Fruit fly (Drosophila melanogaster) whole organism, prepupa: ENCODE measurements around the gene CG17129.

Experiments
- Blimp-1 ChIP-seq: fragments of 200-800 bp; sonication (Bioruptor generic); optimal IDR thresholded peaks from 3 replicates; lab custom pipeline; 2017; ENCODE audit warnings: missing biosample characterization, missing genetic modification characterization, mild to moderate bottlenecking, moderate library complexity, missing genetic modification reagents
- CG10631 ChIP-seq: fragments of 200-800 bp; sonication (Bioruptor generic); optimal IDR thresholded peaks from 2 replicates; lab custom pipeline; 2016; ENCODE audit warnings: missing biosample characterization, missing genetic modification characterization
- CG10669 ChIP-seq: fragments of 200-800 bp; sonication (Bioruptor generic); optimal IDR thresholded peaks from 3 replicates; lab custom pipeline; 2018; ENCODE audit warnings: missing biosample characterization, mild to moderate bottlenecking, missing genetic modification characterization, moderate library complexity
- CG11294 ChIP-seq: fragments of 200-800 bp; sonication (Bioruptor generic); IDR thresholded peaks from 2 replicates; pipeline ENCODE4 v1.3.6; 2022; ENCODE audit warnings: missing biosample characterization, missing genetic modification characterization
- CG11762 ChIP-seq: fragments of 200-800 bp; sonication (Bioruptor generic); optimal IDR thresholded peaks from 3 replicates; lab custom pipeline; 2016; ENCODE audit warnings: missing biosample characterization, missing genetic modification characterization; ENCODE audit not compliant: insufficient read depth
- CG11902 ChIP-seq: fragments of 200-800 bp; sonication (Bioruptor generic); optimal IDR thresholded peaks from 3 replicates; lab custom pipeline; 2016; ENCODE audit warnings: missing biosample characterization, missing genetic modification characterization
- CG15336 ChIP-seq: fragments of 200-800 bp; sonication (Bioruptor generic); IDR thresholded peaks from 2 replicates; pipeline ENCODE4 v1.3.6; 2022; ENCODE audit warnings: missing biosample characterization, missing genetic modification characterization
- CG3032 ChIP-seq: fragments of 200-800 bp; optimal IDR thresholded peaks from 2 replicates; lab custom pipeline; 2019; ENCODE audit warnings: missing biosample characterization, mild to moderate bottlenecking, missing genetic modification characterization, moderate library complexity
- CG31627 ChIP-seq: fragments of 200-800 bp; sonication (Bioruptor generic); optimal IDR thresholded peaks from 3 replicates; lab custom pipeline; 2016; ENCODE audit warnings: missing biosample characterization, missing genetic modification characterization
- CG32006 ChIP-seq: fragments of 200-800 bp; sonication (Bioruptor generic); optimal IDR thresholded peaks from 3 replicates; lab custom pipeline; 2017; ENCODE audit warnings: missing biosample characterization, mild to moderate bottlenecking, missing genetic modification characterization
- CG34406 ChIP-seq: fragments of 200-800 bp; sonication (Bioruptor generic); optimal IDR thresholded peaks from 3 replicates; lab custom pipeline; 2016; ENCODE audit warnings: missing biosample characterization, missing genetic modification characterization
- CG3919 ChIP-seq: fragments of 200-800 bp; sonication (Bioruptor generic); optimal IDR thresholded peaks from 3 replicates; lab custom pipeline; 2016; ENCODE audit warnings: missing biosample characterization, missing genetic modification characterization
- CG4318 ChIP-seq: fragments of 200-800 bp; sonication (Bioruptor generic); optimal IDR thresholded peaks from 3 replicates; lab custom pipeline; 2017; ENCODE audit warnings: missing biosample characterization, mild to moderate bottlenecking, missing genetic modification characterization
- CG6163 ChIP-seq: fragments of 200-800 bp; sonication (Bioruptor generic); IDR thresholded peaks from 3 replicates; pipeline ENCODE4 v1.3.6; 2022; ENCODE audit warnings: missing biosample characterization, missing genetic modification characterization
- CG6276 ChIP-seq: fragments of 200-800 bp; sonication (Bioruptor generic); optimal IDR thresholded peaks from 2 replicates; lab custom pipeline; 2017; ENCODE audit warnings: missing biosample characterization, mild to moderate bottlenecking, missing genetic modification characterization
- CG6792 ChIP-seq: fragments of 200-800 bp; sonication (Bioruptor generic); optimal IDR thresholded peaks from 3 replicates; lab custom pipeline; 2016; ENCODE audit warnings: missing biosample characterization, missing genetic modification characterization
- CG6808 ChIP-seq: fragments of 200-800 bp; sonication (Bioruptor generic); optimal IDR thresholded peaks from 3 replicates; lab custom pipeline; 2017; ENCODE audit warnings: missing biosample characterization, missing genetic modification characterization, mild to moderate bottlenecking, moderate library complexity, missing genetic modification reagents
- CG6854 ChIP-seq: fragments of 200-800 bp; sonication (Bioruptor generic); optimal IDR thresholded peaks from 2 replicates; lab custom pipeline; 2017; ENCODE audit warnings: missing biosample characterization, mild to moderate bottlenecking, missing genetic modification characterization
- CG7368 ChIP-seq: fragments of 200-800 bp; sonication (Bioruptor generic); optimal IDR thresholded peaks from 3 replicates; lab custom pipeline; 2016; ENCODE audit warnings: missing biosample characterization, missing genetic modification characterization
- CG8119 ChIP-seq: fragments of 200-800 bp; sonication (Bioruptor generic); IDR thresholded peaks from 3 replicates; pipeline ENCODE4 v1.3.6; 2022; ENCODE audit warnings: missing biosample characterization, missing genetic modification characterization
- CG9139 ChIP-seq: fragments of 200-800 bp; sonication (Bioruptor generic); optimal IDR thresholded peaks from 3 replicates; lab custom pipeline; 2017; ENCODE audit warnings: missing biosample characterization, mild to moderate bottlenecking, missing genetic modification characterization
- Eip75B ChIP-seq: fragments of 200-800 bp; sonication (Bioruptor generic); optimal IDR thresholded peaks from 3 replicates; lab custom pipeline; 2016; ENCODE audit warnings: missing biosample characterization, missing genetic modification characterization
- Eip78C ChIP-seq: fragments of 200-800 bp; sonication (Bioruptor generic); peaks from one replicate; lab custom pipeline; 2016; ENCODE audit warnings: missing biosample characterization, missing genetic modification characterization
- Eip93F ChIP-seq: fragments of 200-800 bp; sonication (Bioruptor generic); optimal IDR thresholded peaks from 2 replicates; lab custom pipeline; 2016; ENCODE audit warnings: missing biosample characterization, mild to moderate bottlenecking, missing genetic modification characterization
- Ets21C ChIP-seq: fragments of 200-800 bp; sonication (Bioruptor generic); optimal IDR thresholded peaks from 3 replicates; lab custom pipeline; 2016; ENCODE audit warnings: missing biosample characterization, missing genetic modification characterization
- Ets96B ChIP-seq: fragments of 200-800 bp; optimal IDR thresholded peaks from 2 replicates; lab custom pipeline; 2019; ENCODE audit warnings: missing biosample characterization, mild to moderate bottlenecking, missing genetic modification characterization, moderate library complexity
- Gug ChIP-seq: fragments of 200-800 bp; sonication (Bioruptor generic); IDR thresholded peaks from 2 replicates; pipeline ENCODE4 v1.3.6; 2022; ENCODE audit warnings: missing biosample characterization, missing genetic modification characterization
- Hr38 ChIP-seq: sonication (Bioruptor generic); optimal IDR thresholded peaks from 2 replicates; lab custom pipeline; 2016; ENCODE audit warnings: missing biosample characterization, missing genetic modification characterization
- Hr39 ChIP-seq: fragments of 200-800 bp; sonication (Bioruptor generic); optimal IDR thresholded peaks from 2 replicates; lab custom pipeline; 2016; ENCODE audit warnings: missing biosample characterization, missing genetic modification characterization
- Hr4 ChIP-seq: fragments of 200-800 bp; sonication (Bioruptor generic); optimal IDR thresholded peaks from 3 replicates; lab custom pipeline; 2016; ENCODE audit warnings: missing biosample characterization, missing genetic modification characterization
- Lpt ChIP-seq: fragments of 200-800 bp; sonication (Bioruptor generic); optimal IDR thresholded peaks from 3 replicates; lab custom pipeline; 2016; ENCODE audit warnings: missing biosample characterization, missing genetic modification characterization
- Met ChIP-seq: fragments of 200-800 bp; sonication (Bioruptor generic); optimal IDR thresholded peaks from 3 replicates; lab custom pipeline; 2016; ENCODE audit warnings: missing biosample characterization, missing genetic modification characterization
- OdsH ChIP-seq: fragments of 200-800 bp; sonication (Bioruptor generic); optimal IDR thresholded peaks from 3 replicates; lab custom pipeline; 2016; ENCODE audit warnings: missing biosample characterization, missing genetic modification characterization
- Smox ChIP-seq: fragments of 200-800 bp; sonication (Bioruptor generic); optimal IDR thresholded peaks from 3 replicates; lab custom pipeline; 2016; ENCODE audit warnings: missing biosample characterization, missing genetic modification characterization
- Sox102F ChIP-seq: fragments of 200-800 bp; sonication (Bioruptor generic); optimal IDR thresholded peaks from 2 replicates; lab custom pipeline; 2016; ENCODE audit warnings: missing biosample characterization, mild to moderate bottlenecking, missing genetic modification characterization
- Sox14 ChIP-seq: fragments of 200-800 bp; sonication (Bioruptor generic); optimal IDR thresholded peaks from 3 replicates; lab custom pipeline; 2016; ENCODE audit warnings: missing biosample characterization, missing genetic modification characterization
- Sox15 ChIP-seq: fragments of 200-800 bp; sonication (Bioruptor generic); optimal IDR thresholded peaks from 3 replicates; lab custom pipeline; 2016; ENCODE audit warnings: missing biosample characterization, missing genetic modification characterization
- achi ChIP-seq: fragments of 200-800 bp; sonication (Bioruptor generic); optimal IDR thresholded peaks from 3 replicates; lab custom pipeline; 2016; ENCODE audit warnings: missing biosample characterization, missing genetic modification characterization
- acj6 ChIP-seq: fragments of 200-800 bp; sonication (Bioruptor generic); optimal IDR thresholded peaks from 3 replicates; lab custom pipeline; 2016; ENCODE audit warnings: missing biosample characterization, missing genetic modification characterization
- cyc ChIP-seq: fragments of 200-800 bp; sonication (Bioruptor generic); optimal IDR thresholded peaks from 3 replicates; lab custom pipeline; 2016; ENCODE audit warnings: missing biosample characterization, missing genetic modification characterization
- dac ChIP-seq: fragments of 200-800 bp; sonication (Bioruptor generic); optimal IDR thresholded peaks from 2 replicates; lab custom pipeline; 2017; ENCODE audit warnings: missing biosample characterization, mild to moderate bottlenecking, missing genetic modification characterization
- eg ChIP-seq: fragments of 200-800 bp; sonication (Bioruptor generic); IDR thresholded peaks from 3 replicates; pipeline ENCODE4 v1.3.6; 2022; ENCODE audit warnings: missing biosample characterization, missing genetic modification characterization
- esn ChIP-seq: fragments of 200-800 bp; sonication (Bioruptor generic); optimal IDR thresholded peaks from 2 replicates; lab custom pipeline; 2016; ENCODE audit warnings: missing biosample characterization, mild to moderate bottlenecking, missing genetic modification characterization, moderate library complexity
- fd59A ChIP-seq: fragments of 200-800 bp; sonication (Bioruptor generic); optimal IDR thresholded peaks from 2 replicates; lab custom pipeline; 2017; ENCODE audit warnings: missing biosample characterization, mild to moderate bottlenecking, missing genetic modification characterization, missing genetic modification reagents
- fd85E ChIP-seq: fragments of 200-800 bp; sonication (Bioruptor generic); optimal IDR thresholded peaks from 3 replicates; lab custom pipeline; 2016; ENCODE audit warnings: missing biosample characterization, missing genetic modification characterization
- lz ChIP-seq: fragments of 200-800 bp; sonication (Bioruptor generic); optimal IDR thresholded peaks from 3 replicates; lab custom pipeline; 2016; ENCODE audit warnings: missing biosample characterization, missing genetic modification characterization
- net ChIP-seq: fragments of 200-800 bp; sonication (Bioruptor generic); optimal IDR thresholded peaks from 3 replicates; lab custom pipeline; 2016; ENCODE audit warnings: missing biosample characterization, missing genetic modification characterization
- pdm3 ChIP-seq: fragments of 200-800 bp; sonication (Bioruptor generic); optimal IDR thresholded peaks from 3 replicates; lab custom pipeline; 2016; ENCODE audit warnings: missing biosample characterization, missing genetic modification characterization
- salr ChIP-seq, 2 experiments: fragments of 200-800 bp; sonication (Bioruptor generic); optimal IDR thresholded peaks; 3 replicates each; lab custom pipeline; 2016 to 2018; ENCODE audit warnings: missing biosample characterization in 2 of 2, missing genetic modification characterization in 2 of 2, mild to moderate bottlenecking in 1 of 2
- spab ChIP-seq: fragments of 200-800 bp; sonication (Bioruptor generic); optimal IDR thresholded peaks from 2 replicates; lab custom pipeline; 2017; ENCODE audit warnings: missing biosample characterization, mild to moderate bottlenecking, missing genetic modification characterization, missing genetic modification reagents
- svp ChIP-seq: fragments of 200-800 bp; sonication (Bioruptor generic); peaks from one replicate; lab custom pipeline; 2016; ENCODE audit warnings: missing biosample characterization, missing genetic modification characterization
- vri ChIP-seq: fragments of 200-800 bp; sonication (Bioruptor generic); optimal IDR thresholded peaks from 3 replicates; lab custom pipeline; 2016; ENCODE audit warnings: missing biosample characterization, mild to moderate bottlenecking, missing genetic modification characterization

CG17129 gene

DNA sequence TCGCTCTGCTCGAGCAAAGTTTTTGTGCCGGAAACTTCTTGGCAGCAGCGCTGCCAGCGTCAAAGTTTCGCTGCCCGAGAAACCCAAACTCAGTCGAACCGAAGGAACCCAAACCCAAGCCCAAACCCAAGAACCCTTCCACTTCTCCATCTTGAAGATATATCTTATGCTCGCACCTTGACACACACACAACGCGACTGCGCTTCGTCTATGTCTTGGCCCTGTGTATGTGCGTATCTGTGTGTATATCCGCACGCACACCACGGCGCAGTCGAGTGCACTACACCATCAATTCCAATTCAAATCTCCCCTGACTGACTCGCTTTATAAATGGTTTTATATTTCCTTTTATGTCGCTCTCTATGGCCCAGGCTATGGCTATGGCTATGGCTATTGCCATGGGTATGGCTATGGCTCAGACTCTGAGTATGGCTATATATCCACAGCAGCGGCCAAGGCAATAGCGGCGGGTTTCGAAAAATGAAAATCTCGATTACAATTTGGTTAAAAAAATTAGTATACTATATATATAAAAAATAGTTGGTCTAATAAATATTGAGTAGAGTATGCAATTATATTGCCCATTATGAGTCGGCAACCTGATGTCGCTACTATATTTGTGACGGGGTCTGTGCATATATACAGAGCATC lies 16.4 kb upstream of the CG17129 start:
- peak; percentile 81 for TF ChIP-seq dac
- TF ChIP-seq Hr38 (GFP tag; lab: Kevin White, UChicago): no peak
- TF ChIP-seq CG6276 (GFP tag; lab: Kevin White, UChicago): peak; percentile 93
- peak; percentile 94 for TF ChIP-seq acj6
- peak; percentile 83 for TF ChIP-seq Sox15
- peak; percentile 85 for TF ChIP-seq esn (GFP tag; lab: Kevin White, UChicago)
- TF ChIP-seq CG9139 (GFP tag; lab: Kevin White, UChicago): peak; percentile 97
- TF ChIP-seq Ets96B: peak; percentile 98
- no peak for TF ChIP-seq CG4318 (GFP tag; lab: Kevin White, UChicago)
- peak; percentile 72 for TF ChIP-seq cyc (GFP tag; lab: Kevin White, UChicago)
- peak; percentile 94 for TF ChIP-seq CG11294 (GFP tag; lab: Robert Waterston, UW)
- TF ChIP-seq Hr39 (GFP tag; lab: Kevin White, UChicago): peak; percentile 59
- TF ChIP-seq OdsH (GFP tag; lab: Kevin White, UChicago): peak; percentile 92
- peak; percentile 72 for TF ChIP-seq Sox102F (GFP tag; lab: Kevin White, UChicago)
- peak; percentile 88 for TF ChIP-seq CG11762 (GFP tag; lab: Kevin White, UChicago)
- peak; percentile 93 for TF ChIP-seq CG3919
- peak; percentile 98 for TF ChIP-seq spab (GFP tag; lab: Kevin White, UChicago)
- TF ChIP-seq net (GFP tag; lab: Kevin White, UChicago): peak; percentile 91
- TF ChIP-seq Eip78C: peak; percentile 98
- peak; percentile 92 for TF ChIP-seq Lpt (GFP tag; lab: Kevin White, UChicago)
- TF ChIP-seq Eip93F: peak; percentile 69
- TF ChIP-seq Gug: peak; percentile 93
- TF ChIP-seq CG31627 (GFP tag; lab: Kevin White, UChicago): peak; percentile 60
- peak; percentile 98 for TF ChIP-seq CG6163 (GFP tag; lab: Robert Waterston, UW)
- TF ChIP-seq Blimp-1 (GFP tag; lab: Kevin White, UChicago): peak; percentile 76
- peak; percentile 87 for TF ChIP-seq svp (GFP tag; lab: Kevin White, UChicago)
- TF ChIP-seq CG6854 (GFP tag; lab: Kevin White, UChicago): peak; percentile 90
- TF ChIP-seq Met (GFP tag; lab: Kevin White, UChicago): no peak
- peak; percentile 93 for TF ChIP-seq CG34406 (GFP tag; lab: Kevin White, UChicago)
- TF ChIP-seq CG7368 (GFP tag; lab: Kevin White, UChicago): peak; percentile 88
- TF ChIP-seq lz: peak; percentile 80
- TF ChIP-seq Smox (GFP tag; lab: Kevin White, UChicago): peak; percentile 71
- peak; percentile 89 for TF ChIP-seq CG11902
- peak; percentile 96 for TF ChIP-seq CG10631 (GFP tag; lab: Kevin White, UChicago)
- peak; percentile 96 for TF ChIP-seq fd59A (GFP tag; lab: Kevin White, UChicago)
- TF ChIP-seq CG6792 (GFP tag; lab: Kevin White, UChicago): peak; percentile 89
- TF ChIP-seq eg (GFP tag; lab: Robert Waterston, UW): peak; percentile 96
- peak; percentile 97 for TF ChIP-seq CG8119 (GFP tag; lab: Robert Waterston, UW)
- no peak for TF ChIP-seq vri (GFP tag; lab: Kevin White, UChicago)
- TF ChIP-seq salr (GFP tag; optimal IDR thresholded peaks at IDR 0.05; lab: Kevin White, UChicago): peak; percentile 75 to 93
- TF ChIP-seq fd85E (GFP tag; lab: Kevin White, UChicago): peak; percentile 78
- TF ChIP-seq CG6808 (GFP tag; lab: Kevin White, UChicago): peak; percentile 97
- peak; percentile 98 for TF ChIP-seq CG3032
- TF ChIP-seq CG10669 (GFP tag; lab: Kevin White, UChicago): peak; percentile 97
- peak; percentile 95 for TF ChIP-seq CG32006 (GFP tag; lab: Kevin White, UChicago)
- peak; percentile 89 for TF ChIP-seq Hr4
- peak; percentile 83 for TF ChIP-seq Sox14
- peak; percentile 89 for TF ChIP-seq Eip75B
- TF ChIP-seq pdm3 (GFP tag; lab: Kevin White, UChicago): peak; percentile 86
- peak; percentile 42 for TF ChIP-seq Ets21C (GFP tag; lab: Kevin White, UChicago)
- peak; percentile 96 for TF ChIP-seq CG15336
- peak; percentile 95 for TF ChIP-seq achi (GFP tag; lab: Kevin White, UChicago)
